Fruit fly (Drosophila melanogaster) whole organism: ENCODE results near the gene aln.

Source experiments
- CG8478 ChIP-seq: fragments of >200 bp; optimal IDR thresholded peaks from 2 replicates; lab custom pipeline; 2018; ENCODE audit warnings: inconsistent platforms
- Dll ChIP-seq: fragments of >200 bp; optimal IDR thresholded peaks from 2 replicates; lab custom pipeline; 2017
- EcR ChIP-seq, 2 experiments: fragments of >200 bp; optimal IDR thresholded peaks; 2 replicates each; lab custom pipeline; 2017; ENCODE audit warnings: missing biosample characterization in 2 of 2, missing genetic modification characterization in 2 of 2, missing genetic modification reagents in 2 of 2
- pan ChIP-seq: fragments of >200 bp; optimal IDR thresholded peaks from 2 replicates; lab custom pipeline; 2017
- psq ChIP-seq: fragments of >200 bp; optimal IDR thresholded peaks from 2 replicates; lab custom pipeline; 2017
- usp ChIP-seq: fragments of >200 bp; optimal IDR thresholded peaks from 2 replicates; lab custom pipeline; 2017; ENCODE audit warnings: missing biosample characterization, missing genetic modification characterization, mixed read lengths

The aln gene

DNA sequence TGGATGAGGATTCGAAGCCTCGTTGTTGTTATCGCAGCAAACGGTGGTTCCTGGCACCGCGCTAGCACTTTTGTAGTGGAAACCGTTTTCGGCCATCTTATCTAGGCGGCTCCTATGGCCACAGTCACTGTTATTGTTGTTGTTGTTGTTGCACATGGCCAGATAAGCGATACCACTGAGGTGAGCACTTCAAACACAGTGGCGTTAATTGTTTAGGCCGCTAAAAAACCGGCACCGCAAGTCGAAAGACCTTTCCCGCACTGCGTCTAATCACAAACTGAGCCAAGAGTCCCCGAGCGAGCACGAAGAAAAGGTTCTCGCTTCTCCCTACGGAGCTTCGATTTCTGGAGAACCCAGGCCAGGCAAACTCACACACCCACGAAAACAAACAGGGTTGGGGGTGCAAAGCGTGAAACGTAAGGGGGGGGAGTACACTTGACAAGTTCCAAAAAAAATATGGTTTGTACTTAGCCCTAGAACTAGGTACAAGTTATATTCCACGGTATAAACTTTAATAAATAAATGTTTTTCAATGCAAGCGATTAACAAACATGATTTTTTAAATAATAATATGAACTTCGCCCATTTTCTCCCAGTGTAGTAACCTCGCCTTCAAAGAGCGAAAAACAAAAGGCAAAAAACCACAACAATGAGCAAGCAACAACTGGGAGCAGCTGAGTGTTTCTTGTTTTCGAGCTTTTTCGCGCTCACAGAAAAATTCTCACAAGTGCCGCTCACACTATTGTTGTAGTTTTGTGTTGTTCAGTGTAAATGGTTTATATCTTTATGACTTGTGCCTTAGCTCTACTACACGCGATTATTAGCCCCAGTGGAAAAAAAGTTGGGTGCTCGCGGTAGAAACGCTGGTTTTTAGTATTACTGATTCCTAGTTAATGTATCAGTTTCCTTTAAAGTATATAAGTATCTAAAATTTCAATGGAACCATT is 14.0 kb downstream of the aln start:
- TF ChIP-seq Dll (peak; percentile 42), CG8478 (lab: Kevin White, UChicago) (no peak)

DNA sequence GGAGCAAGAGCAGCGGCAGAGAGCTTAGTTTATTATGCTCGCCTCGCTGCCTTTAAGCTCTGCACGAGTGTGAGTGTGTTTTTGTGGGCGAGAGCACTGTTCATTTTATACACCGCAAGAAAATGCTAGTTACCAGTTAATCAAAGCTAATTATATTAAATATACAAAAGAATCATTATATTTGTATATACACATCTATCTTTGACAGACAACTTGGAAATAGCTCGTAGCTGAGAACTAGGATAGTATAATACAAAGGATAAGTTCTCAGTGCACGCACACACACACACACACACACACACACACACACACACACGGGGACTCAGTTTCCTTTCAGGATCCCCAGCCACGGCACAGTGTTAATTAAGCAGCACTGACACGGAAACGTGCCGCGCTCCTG is 17.2 kb downstream of the aln start:
- no peak for TF ChIP-seq psq (lab: Kevin White, UChicago)
- TF ChIP-seq pan (lab: Kevin White, UChicago) = no peak
- TF ChIP-seq Dll = no peak
- no peak for TF ChIP-seq CG8478 (lab: Kevin White, UChicago)
- no peak for TF ChIP-seq usp (GFP tag; lab: Kevin White, UChicago)

DNA sequence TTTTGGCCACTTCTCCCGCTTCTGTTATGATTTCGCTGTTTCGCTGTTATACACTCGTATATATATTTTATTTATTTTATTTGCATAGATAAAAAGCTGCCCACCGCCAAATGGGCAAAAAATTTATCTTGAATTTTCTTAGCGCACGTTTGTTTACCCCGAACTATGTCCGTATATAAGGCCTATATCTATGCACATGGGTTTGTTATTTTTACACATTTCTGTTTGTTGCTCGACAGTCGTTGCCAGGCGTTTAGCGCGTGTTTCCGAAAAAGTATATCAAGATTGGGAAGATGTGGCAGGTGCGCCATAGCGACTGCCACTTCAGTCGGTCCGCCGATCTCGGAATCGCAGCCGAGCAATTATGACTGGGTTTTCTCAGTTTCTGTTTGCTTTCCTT is 26.1 kb downstream of the aln start:
- TF ChIP-seq usp (GFP tag; lab: Kevin White, UChicago) (no peak), CG8478 (lab: Kevin White, UChicago) (no peak)

DNA sequence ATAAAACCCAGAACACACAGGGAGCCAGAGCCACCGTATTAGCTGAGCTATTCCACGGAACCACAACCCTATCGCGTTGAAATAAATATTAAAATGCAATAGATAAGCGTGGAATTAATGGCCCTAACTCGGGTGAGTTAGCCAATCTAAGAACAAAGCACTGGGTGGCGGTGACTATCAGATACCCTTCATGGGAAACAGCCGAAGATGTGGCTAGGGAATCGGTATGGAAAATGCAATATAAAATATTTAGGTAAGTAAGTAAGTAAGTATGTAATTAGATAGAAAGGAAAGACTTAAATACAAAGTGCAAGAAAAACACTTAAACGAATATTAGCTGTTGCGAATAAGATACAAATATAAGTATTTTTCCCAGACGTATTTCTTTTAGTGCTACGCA is 27.9 kb downstream of the aln start:
- TF ChIP-seq pan (lab: Kevin White, UChicago) (no peak), usp (GFP tag; lab: Kevin White, UChicago) (no peak), EcR (GFP tag; optimal IDR thresholded peaks at IDR 0.05; lab: Kevin White, UChicago) (no peak), CG8478 (lab: Kevin White, UChicago) (no peak), psq (lab: Kevin White, UChicago) (no peak), Dll (no peak)

DNA sequence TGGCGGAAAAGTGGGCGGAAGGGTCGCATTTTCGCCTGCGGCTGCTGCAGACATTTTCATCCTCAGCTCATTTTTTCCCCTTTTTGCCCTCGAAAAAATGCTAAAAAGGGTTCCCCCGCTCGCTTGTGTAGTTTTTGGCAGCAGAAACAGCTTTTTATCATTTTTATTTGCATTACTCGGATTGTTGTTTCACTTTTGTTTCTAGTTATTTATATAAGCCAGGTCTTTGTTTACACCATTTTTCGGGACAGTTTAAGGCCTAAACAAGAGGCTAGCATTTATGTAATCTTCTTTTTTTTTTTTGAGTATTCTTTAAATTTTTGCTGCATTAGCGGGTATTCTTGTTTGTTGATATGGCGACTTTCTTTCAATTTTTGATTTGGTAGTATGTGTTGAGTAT is 28.4 kb downstream of the aln start:
- no peak for TF ChIP-seq pan (lab: Kevin White, UChicago)
- TF ChIP-seq EcR (GFP tag; optimal IDR thresholded peaks at IDR 0.05; lab: Kevin White, UChicago) = no peak
- no peak for TF ChIP-seq Dll

DNA sequence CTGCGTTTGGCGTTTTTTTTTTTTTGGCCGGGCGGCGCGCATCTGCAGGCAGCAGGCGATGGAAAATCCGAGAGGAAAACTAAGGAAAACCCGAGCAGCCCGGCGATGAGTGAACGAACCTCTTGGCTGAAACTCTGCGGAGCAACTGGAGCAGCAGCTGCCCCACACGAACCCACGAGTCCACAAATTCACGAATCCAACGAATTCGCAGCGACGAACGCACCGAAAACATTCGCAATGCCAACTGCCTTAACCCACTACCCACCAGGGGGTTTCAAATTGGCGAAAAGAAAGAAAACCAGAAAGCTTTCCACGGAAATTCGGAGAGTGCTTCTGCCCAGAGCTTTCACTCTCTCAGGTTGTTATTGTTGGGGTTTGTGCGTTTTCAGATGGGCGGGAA is 29.0 kb downstream of the aln start:
- no peak for TF ChIP-seq pan (lab: Kevin White, UChicago)
- no peak for TF ChIP-seq Dll
- no peak for TF ChIP-seq CG8478 (lab: Kevin White, UChicago)
- no peak for TF ChIP-seq usp (GFP tag; lab: Kevin White, UChicago)
- no peak for TF ChIP-seq psq (lab: Kevin White, UChicago)
- TF ChIP-seq EcR (GFP tag; optimal IDR thresholded peaks at IDR 0.05; lab: Kevin White, UChicago) = no peak

DNA sequence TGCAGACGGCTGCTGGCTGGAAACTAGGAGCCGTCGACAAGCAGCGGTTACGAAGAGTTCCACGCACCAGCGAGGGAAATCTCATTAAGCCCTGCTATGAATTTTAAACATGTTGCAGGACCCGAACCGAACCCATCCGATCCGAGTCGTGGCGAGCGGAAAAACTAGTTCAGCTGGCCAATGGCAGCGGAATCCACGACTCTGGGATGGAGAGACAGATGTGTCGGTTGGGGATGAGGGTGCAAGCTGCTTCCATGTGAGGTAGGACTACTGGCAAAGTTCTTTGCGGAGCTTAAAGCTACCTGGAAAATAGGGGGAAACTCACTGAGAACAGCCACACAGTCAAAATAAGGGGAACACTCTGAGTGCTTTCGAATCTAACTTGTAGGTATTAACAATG is 29.9 kb downstream of the aln start:
- no peak for TF ChIP-seq Dll

DNA sequence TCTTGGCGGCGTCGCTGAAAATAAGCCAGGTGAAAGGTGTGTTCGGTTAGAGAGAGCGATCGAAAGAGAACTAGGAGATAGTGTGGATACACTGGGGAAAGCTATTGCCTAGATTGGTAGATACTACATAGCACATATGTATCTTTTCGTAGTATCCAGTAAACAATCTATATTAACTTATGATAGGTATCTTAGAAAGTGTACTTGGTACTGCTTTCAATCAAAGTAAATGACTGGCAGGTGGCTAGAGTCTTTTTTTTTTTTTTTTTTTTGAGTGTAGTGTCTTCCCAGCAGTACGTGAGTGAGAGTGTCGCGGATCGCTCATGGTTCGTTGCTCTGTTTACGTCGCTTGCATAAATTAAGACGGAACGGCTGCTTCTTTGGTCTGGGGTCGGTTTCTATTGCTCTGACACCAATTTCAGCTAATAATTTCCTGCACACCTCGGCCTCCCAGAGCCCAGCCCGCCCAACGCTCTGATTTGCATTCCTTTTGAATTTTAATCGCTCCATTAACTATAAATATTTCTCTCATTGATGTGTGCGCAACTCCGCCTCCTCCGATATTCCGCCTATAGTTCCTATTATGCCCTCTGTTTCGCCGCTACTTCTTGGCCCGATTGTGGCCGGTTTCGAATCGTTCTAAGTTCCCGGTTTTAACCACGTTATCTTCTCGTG is 36.0 kb downstream of the aln start:
- TF ChIP-seq CG8478 (lab: Kevin White, UChicago) (no peak), Dll (no peak), pan (lab: Kevin White, UChicago) (no peak), psq (lab: Kevin White, UChicago) (no peak), usp (GFP tag; lab: Kevin White, UChicago) (no peak), EcR (GFP tag; optimal IDR thresholded peaks at IDR 0.05; lab: Kevin White, UChicago) (no peak)

DNA sequence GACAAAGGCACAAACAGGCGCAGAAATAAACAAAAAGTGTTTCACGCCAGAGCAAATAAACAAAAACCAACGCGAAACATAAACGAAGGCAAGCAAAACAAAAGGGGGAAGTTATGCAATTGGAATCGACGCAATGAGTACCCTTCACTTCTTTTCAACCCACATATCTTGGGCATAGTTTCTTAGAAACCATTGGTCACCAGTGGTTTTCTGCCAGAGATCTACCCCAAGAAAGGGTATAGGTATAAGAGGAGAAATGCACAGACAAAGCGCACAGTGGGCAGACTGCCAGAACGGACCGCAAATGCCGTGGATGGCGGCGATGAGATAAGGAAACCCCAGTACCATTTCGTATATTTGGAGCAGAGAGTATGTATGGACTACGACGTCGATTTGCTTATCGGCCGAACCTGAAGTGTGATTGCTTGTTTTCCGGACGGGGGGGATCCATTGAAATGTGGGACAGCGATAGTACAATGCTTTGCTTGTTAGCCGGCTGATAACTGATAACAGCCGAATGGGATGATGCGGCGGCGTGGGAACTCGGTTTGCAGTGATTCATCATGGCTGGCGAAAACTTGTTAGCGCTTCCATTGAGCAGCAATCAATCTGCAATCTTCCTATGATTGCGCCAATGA is 37.2 kb downstream of the aln start:
- peak; percentile 79 for TF ChIP-seq pan (lab: Kevin White, UChicago)
- no peak for TF ChIP-seq CG8478 (lab: Kevin White, UChicago)

DNA sequence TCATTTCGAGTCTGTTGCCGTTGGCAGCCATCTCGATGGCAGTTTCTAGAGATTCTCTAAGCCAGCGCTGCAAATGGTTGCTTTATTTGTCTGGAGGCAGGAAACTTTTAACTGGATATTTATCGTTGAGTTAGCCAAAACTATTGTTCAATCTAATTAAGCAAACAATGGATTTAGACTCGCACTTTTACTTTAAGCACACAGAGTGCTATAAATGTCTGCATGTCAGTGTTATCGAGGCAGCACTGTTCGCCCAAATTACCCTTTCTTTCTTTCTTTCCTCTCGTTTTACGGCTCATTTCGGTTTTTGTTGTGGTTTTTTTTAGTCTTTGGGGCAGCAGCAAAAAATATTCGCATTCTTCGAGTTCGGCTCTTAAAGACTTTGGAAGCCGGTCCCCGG is 37.9 kb downstream of the aln start:
- TF ChIP-seq psq (lab: Kevin White, UChicago) = no peak
- no peak for TF ChIP-seq Dll
- TF ChIP-seq usp (GFP tag; lab: Kevin White, UChicago) = no peak
- TF ChIP-seq pan (lab: Kevin White, UChicago) = no peak
- no peak for TF ChIP-seq EcR (GFP tag; optimal IDR thresholded peaks at IDR 0.05; lab: Kevin White, UChicago)
- TF ChIP-seq CG8478 (lab: Kevin White, UChicago) = no peak

DNA sequence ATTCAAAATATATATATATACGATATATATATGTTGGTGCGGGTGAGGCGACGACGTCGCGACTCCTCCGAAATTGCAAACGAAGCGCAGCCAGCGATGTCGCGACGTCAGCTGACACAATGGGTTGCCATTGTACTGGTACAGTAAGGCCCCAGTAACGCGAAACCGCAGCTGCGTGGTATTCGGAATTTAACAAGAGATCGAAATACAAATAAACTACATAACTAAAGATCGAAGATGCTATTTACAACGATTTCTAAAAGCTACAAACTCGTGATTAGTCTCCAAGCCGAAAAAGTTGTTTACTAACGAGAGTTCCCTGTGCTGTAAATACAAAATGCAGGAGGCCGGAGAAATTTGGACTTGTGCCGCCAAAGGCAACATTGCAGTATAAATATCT is 38.8 kb downstream of the aln start:
- no peak for TF ChIP-seq psq (lab: Kevin White, UChicago)
- no peak for TF ChIP-seq CG8478 (lab: Kevin White, UChicago)
- TF ChIP-seq Dll = no peak
- TF ChIP-seq EcR (GFP tag; optimal IDR thresholded peaks at IDR 0.05; lab: Kevin White, UChicago) = no peak
- no peak for TF ChIP-seq usp (GFP tag; lab: Kevin White, UChicago)
- no peak for TF ChIP-seq pan (lab: Kevin White, UChicago)

DNA sequence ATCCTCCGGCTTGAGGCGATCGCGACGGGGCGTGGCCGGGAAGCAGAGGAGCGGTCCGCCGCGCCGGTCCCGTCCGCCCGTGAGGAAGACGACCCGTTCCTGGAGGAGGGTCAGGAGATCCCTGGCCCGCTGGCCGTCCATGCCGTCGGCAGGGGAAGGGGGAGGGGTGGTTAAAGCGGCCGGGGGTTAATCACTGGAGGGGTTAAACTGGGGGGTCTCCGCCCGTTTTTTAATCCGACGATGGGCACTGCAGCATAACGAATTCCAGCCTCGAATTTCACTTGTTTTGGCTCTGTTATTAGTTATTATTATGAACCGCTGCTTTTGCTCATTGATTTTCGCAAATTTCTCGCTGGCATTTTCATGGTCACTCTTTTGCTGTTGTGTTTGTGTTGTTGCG is 39.9 kb downstream of the aln start:
- TF ChIP-seq EcR (GFP tag; optimal IDR thresholded peaks at IDR 0.05; lab: Kevin White, UChicago) = no peak
- no peak for TF ChIP-seq usp (GFP tag; lab: Kevin White, UChicago)
- no peak for TF ChIP-seq Dll
